Fruit fly (Drosophila melanogaster) whole organism, pupa: ENCODE results near the gene pira.

Experiments used
- CG15710 ChIP-seq: fragments of 200-800 bp; sonication (Bioruptor generic); optimal IDR thresholded peaks from 2 replicates; lab custom pipeline; 2018; ENCODE audit warnings: missing biosample characterization, mild to moderate bottlenecking, missing genetic modification characterization, moderate library complexity
- CG4496 ChIP-seq: fragments of 200-800 bp; sonication (Bioruptor generic); IDR thresholded peaks from 3 replicates; pipeline ENCODE4 v1.3.6; 2022; ENCODE audit warnings: missing biosample characterization, missing genetic modification characterization
- Pif1A ChIP-seq: fragments of 200-800 bp; sonication (Bioruptor generic); optimal IDR thresholded peaks from 3 replicates; lab custom pipeline; 2016; ENCODE audit warnings: missing biosample characterization, missing genetic modification characterization
- Pif1B ChIP-seq: fragments of 200-800 bp; sonication (Bioruptor generic); optimal IDR thresholded peaks from 3 replicates; lab custom pipeline; 2016; ENCODE audit warnings: missing biosample characterization, missing genetic modification characterization

DNA sequence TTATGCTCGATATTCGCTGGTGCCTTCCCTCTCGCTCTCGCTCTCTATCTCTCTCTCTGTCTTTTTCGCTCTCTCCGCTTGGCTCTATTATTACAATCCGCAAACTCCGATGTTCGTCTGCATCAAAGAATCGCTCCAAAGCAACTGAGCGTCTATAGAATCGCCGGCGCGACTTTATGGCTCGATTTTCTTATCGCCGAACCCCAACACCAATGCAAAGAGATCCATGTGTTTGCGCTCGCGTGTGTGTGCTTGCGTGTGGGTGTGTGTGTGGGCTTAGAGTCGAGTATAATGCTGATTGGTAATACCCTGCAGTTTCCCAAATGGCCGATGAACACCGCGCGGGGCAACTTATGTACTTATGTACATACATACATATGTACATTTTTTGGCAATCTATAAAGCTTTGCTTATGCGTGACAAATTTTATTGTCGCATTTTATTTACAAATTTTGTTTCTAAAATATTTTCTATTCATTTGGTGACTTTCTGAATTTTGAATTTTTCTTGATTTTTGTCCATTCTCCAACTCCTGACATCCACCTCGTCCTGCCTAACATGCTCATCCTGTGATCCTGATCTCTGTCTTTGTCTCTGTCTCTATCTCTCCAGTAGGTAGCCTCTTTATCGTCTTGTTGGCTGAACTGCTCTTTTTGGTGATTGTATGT, 2.8 kb downstream of the pira start, which contains the start of gene Paics:
- peak; percentile 72 for TF ChIP-seq Pif1A (GFP tag; lab: Kevin White, UChicago)
- TF ChIP-seq CG15710 (tag; lab: Kevin White, UChicago), result peak; percentile 55
- TF ChIP-seq CG4496 (GFP tag; lab: Robert Waterston, UW), result peak; percentile 64
- peak; percentile 67 for TF ChIP-seq Pif1B
